Worm (Caenorhabditis elegans) whole organism, mixed stage, embryonic: Measurements from ENCODE around the gene B0336.12.

Experiments used
- M03D4.4 ChIP-seq: sonication (generic microtip); optimal IDR thresholded peaks from 2 replicates; lab custom pipeline; 2017; ENCODE audit warnings: mild to moderate bottlenecking, missing genetic modification characterization, missing compliant biosample characterization
- bed-3 ChIP-seq: fragments of 200-800 bp; sonication (Bioruptor generic); optimal IDR thresholded peaks from 3 replicates; lab custom pipeline; 2018; ENCODE audit warnings: mild to moderate bottlenecking, missing genetic modification characterization, moderate library complexity, missing compliant biosample characterization
- ceh-43 ChIP-seq: fragments of 200-800 bp; sonication (Bioruptor generic); optimal IDR thresholded peaks from 2 replicates; lab custom pipeline; 2018; ENCODE audit warnings: mild to moderate bottlenecking, missing genetic modification characterization, moderate library complexity, missing compliant biosample characterization
- ceh-83 ChIP-seq: fragments of 200-800 bp; sonication (Bioruptor generic); optimal IDR thresholded peaks from 2 replicates; lab custom pipeline; 2018; ENCODE audit warnings: mild to moderate bottlenecking, missing genetic modification characterization, missing compliant biosample characterization
- ces-1 ChIP-seq: fragments of 150-350 bp; optimal IDR thresholded peaks from 2 replicates; lab custom pipeline; 2014; ENCODE audit warnings: missing biosample characterization, missing genetic modification reagents, missing genetic modification characterization
- cnd-1 ChIP-seq: fragments of 200-800 bp; sonication (Bioruptor generic); optimal IDR thresholded peaks from 2 replicates; lab custom pipeline; 2018; ENCODE audit warnings: mild to moderate bottlenecking, missing genetic modification characterization, missing compliant biosample characterization
- drap-1 ChIP-seq: fragments of 200-800 bp; sonication (Bioruptor generic); optimal IDR thresholded peaks from 3 replicates; lab custom pipeline; 2018; ENCODE audit warnings: mild to moderate bottlenecking, missing genetic modification characterization, missing compliant biosample characterization
- elt-1 ChIP-seq: sonication (generic microtip); optimal IDR thresholded peaks from 2 replicates; lab custom pipeline; 2017; ENCODE audit warnings: missing genetic modification characterization, mild to moderate bottlenecking, missing compliant biosample characterization, antibody characterized with exemption, moderate library complexity, borderline replicate concordance; ENCODE audit not compliant: insufficient read depth
- elt-3 ChIP-seq: fragments of 150-350 bp; optimal IDR thresholded peaks from 2 replicates; lab custom pipeline; 2014; ENCODE audit warnings: missing biosample characterization, missing genetic modification characterization
- flh-1 ChIP-seq: fragments of 200-800 bp; sonication (Bioruptor generic); optimal IDR thresholded peaks from 2 replicates; lab custom pipeline; 2018; ENCODE audit warnings: mild to moderate bottlenecking, missing genetic modification characterization, moderate library complexity, missing compliant biosample characterization
- ham-2 ChIP-seq: fragments of 200-800 bp; sonication (Bioruptor generic); optimal IDR thresholded peaks from 2 replicates; lab custom pipeline; 2018; ENCODE audit warnings: mild to moderate bottlenecking, missing genetic modification characterization, missing compliant biosample characterization
- hlh-1 ChIP-seq: fragments of 150-350 bp; optimal IDR thresholded peaks from 2 replicates; lab custom pipeline; 2014; ENCODE audit warnings: missing biosample characterization, missing genetic modification reagents, missing genetic modification characterization
- lin-13 ChIP-seq: fragments of 150-350 bp; optimal IDR thresholded peaks from 2 replicates; lab custom pipeline; 2014; ENCODE audit warnings: missing biosample characterization, missing genetic modification characterization
- lsy-2 ChIP-seq: fragments of 150-350 bp; optimal IDR thresholded peaks from 2 replicates; lab custom pipeline; 2014; ENCODE audit warnings: missing biosample characterization, missing genetic modification characterization
- mab-5 ChIP-seq: fragments of 150-350 bp; optimal IDR thresholded peaks from 2 replicates; lab custom pipeline; 2014; ENCODE audit warnings: missing biosample characterization, missing genetic modification characterization
- mep-1 ChIP-seq: fragments of 150-350 bp; optimal IDR thresholded peaks from 2 replicates; lab custom pipeline; 2017; ENCODE audit warnings: missing biosample characterization, missing genetic modification reagents, missing genetic modification characterization, inconsistent platforms
- mls-2 ChIP-seq: sonication (generic microtip); optimal IDR thresholded peaks from 2 replicates; lab custom pipeline; 2016; ENCODE audit warnings: mild to moderate bottlenecking, missing genetic modification characterization, moderate library complexity, missing compliant biosample characterization
- nhr-12 ChIP-seq: fragments of 150-350 bp; optimal IDR thresholded peaks from 2 replicates; lab custom pipeline; 2014; ENCODE audit warnings: missing biosample characterization, missing genetic modification characterization
- nhr-2 ChIP-seq: fragments of 150-350 bp; optimal IDR thresholded peaks from 2 replicates; lab custom pipeline; 2014; ENCODE audit warnings: missing biosample characterization, missing genetic modification characterization
- nhr-237 ChIP-seq: fragments of 150-350 bp; optimal IDR thresholded peaks from 2 replicates; lab custom pipeline; 2014; ENCODE audit warnings: missing biosample characterization, missing genetic modification characterization
- nhr-28 ChIP-seq: fragments of 150-350 bp; optimal IDR thresholded peaks from 2 replicates; lab custom pipeline; 2014; ENCODE audit warnings: missing biosample characterization, missing genetic modification characterization
- nhr-76 ChIP-seq: sonication (generic microtip); optimal IDR thresholded peaks from 2 replicates; lab custom pipeline; 2017; ENCODE audit warnings: missing biosample characterization, missing genetic modification characterization
- sem-2 ChIP-seq: fragments of 200-800 bp; sonication (Bioruptor generic); optimal IDR thresholded peaks from 2 replicates; lab custom pipeline; 2018; ENCODE audit warnings: mild to moderate bottlenecking, missing genetic modification characterization, missing compliant biosample characterization
- snpc-4 ChIP-seq: fragments of 150-350 bp; optimal IDR thresholded peaks from 2 replicates; lab custom pipeline; 2014; ENCODE audit warnings: missing biosample characterization, missing genetic modification characterization
- tbx-8 ChIP-seq: fragments of 200-800 bp; sonication (Bioruptor generic); optimal IDR thresholded peaks from 2 replicates; lab custom pipeline; 2018; ENCODE audit warnings: mild to moderate bottlenecking, missing genetic modification characterization, moderate library complexity, missing compliant biosample characterization
- unc-120 ChIP-seq: sonication (generic microtip); optimal IDR thresholded peaks from 2 replicates; lab custom pipeline; 2017; ENCODE audit warnings: missing genetic modification characterization, missing compliant biosample characterization; ENCODE audit not compliant: poor library complexity, severe bottlenecking
- unc-39 ChIP-seq: fragments of 150-350 bp; optimal IDR thresholded peaks from 2 replicates; lab custom pipeline; 2014; ENCODE audit warnings: missing biosample characterization, missing genetic modification characterization
- unc-62 ChIP-seq: fragments of 150-350 bp; optimal IDR thresholded peaks from 2 replicates; lab custom pipeline; 2014; ENCODE audit warnings: missing biosample characterization, missing genetic modification reagents, missing genetic modification characterization
- zip-8 ChIP-seq: fragments of 150-350 bp; optimal IDR thresholded peaks from 2 replicates; lab custom pipeline; 2014; ENCODE audit warnings: missing biosample characterization, missing genetic modification characterization

The B0336.12 gene

ce11 chrIII:5710045-5710444 lies at the start of gene B0336.12:
Gene B0336.12, minus strand, starts transcription at chrIII:5710145.
- TF ChIP-seq mep-1, result no peak
- TF ChIP-seq mab-5 (tag; lab: Kevin White, UChicago), result no peak
- TF ChIP-seq nhr-76, result no peak
- TF ChIP-seq snpc-4 (tag; lab: Kevin White, UChicago), result no peak
- TF ChIP-seq flh-1, result no peak
- TF ChIP-seq hlh-1, result no peak
- no peak for TF ChIP-seq ceh-43 (GFP tag; lab: Kevin White, UChicago)
- no peak for TF ChIP-seq ham-2
- no peak for TF ChIP-seq nhr-12 (tag; lab: Kevin White, UChicago)
- no peak for TF ChIP-seq drap-1 (GFP tag; lab: Kevin White, UChicago)
- no peak for TF ChIP-seq tbx-8 (GFP tag; lab: Kevin White, UChicago)
- no peak for TF ChIP-seq nhr-28 (tag; lab: Kevin White, UChicago)
- TF ChIP-seq cnd-1 (tag; lab: Kevin White, UChicago), result no peak
- no peak for TF ChIP-seq M03D4.4 (tag; lab: Kevin White, UChicago)
- no peak for TF ChIP-seq lin-13 (tag; lab: Kevin White, UChicago)
- TF ChIP-seq ces-1 (GFP tag; lab: Kevin White, UChicago), result no peak
- TF ChIP-seq unc-39, result no peak
- TF ChIP-seq ceh-83 (GFP tag; lab: Kevin White, UChicago), result no peak
- no peak for TF ChIP-seq zip-8
- no peak for TF ChIP-seq nhr-2 (tag; lab: Kevin White, UChicago)

ce11 chrIII:5758519-5759099 lies 48.7 kb upstream of the B0336.12 start:
- TF ChIP-seq zip-8 (peak; percentile 7), nhr-2 (tag; lab: Kevin White, UChicago) (no peak)

ce11 chrIII:5757492-5758045 lies 47.6 kb upstream of the B0336.12 start:
- TF ChIP-seq ces-1 (GFP tag; lab: Kevin White, UChicago), result peak; percentile 33
- TF ChIP-seq lsy-2, result no peak
- TF ChIP-seq mls-2 (tag; lab: Kevin White, UChicago), result no peak
- TF ChIP-seq snpc-4 (tag; lab: Kevin White, UChicago), result no peak
- no peak for TF ChIP-seq bed-3 (GFP tag; lab: Kevin White, UChicago)
- no peak for TF ChIP-seq flh-1
- no peak for TF ChIP-seq unc-62

ce11 chrIII:5755204-5755603 lies 45.3 kb upstream of the B0336.12 start, which contains the start of gene ida-1:
Gene ida-1, plus strand, starts transcription at chrIII:5755539.
- peak; percentile 54 for TF ChIP-seq ces-1 (GFP tag; lab: Kevin White, UChicago)
- TF ChIP-seq lsy-2, result no peak

ce11 chrIII:5750503-5750902 lies 40.6 kb upstream of the B0336.12 start:
- TF ChIP-seq zip-8, result peak; percentile 91
- no peak for TF ChIP-seq tbx-8 (GFP tag; lab: Kevin White, UChicago)
- TF ChIP-seq lin-13 (tag; lab: Kevin White, UChicago), result no peak
- no peak for TF ChIP-seq ceh-43 (GFP tag; lab: Kevin White, UChicago)
- TF ChIP-seq unc-62, result no peak

ce11 chrIII:5748360-5748759 lies 38.4 kb upstream of the B0336.12 start:
- no peak for TF ChIP-seq sem-2 (GFP tag; lab: Kevin White, UChicago)
- no peak for TF ChIP-seq nhr-237 (tag; lab: Kevin White, UChicago)
- no peak for TF ChIP-seq ces-1 (GFP tag; lab: Kevin White, UChicago)
- TF ChIP-seq mep-1, result no peak
- no peak for TF ChIP-seq tbx-8 (GFP tag; lab: Kevin White, UChicago)
- TF ChIP-seq elt-3 (tag; lab: Kevin White, UChicago), result no peak
- TF ChIP-seq zip-8, result no peak
- TF ChIP-seq flh-1, result no peak
- TF ChIP-seq hlh-1, result no peak
- no peak for TF ChIP-seq M03D4.4 (tag; lab: Kevin White, UChicago)
- TF ChIP-seq elt-1, result no peak
- no peak for TF ChIP-seq nhr-2 (tag; lab: Kevin White, UChicago)
- TF ChIP-seq lin-13 (tag; lab: Kevin White, UChicago), result no peak
- TF ChIP-seq cnd-1 (tag; lab: Kevin White, UChicago), result no peak
- TF ChIP-seq unc-120 (tag; lab: Kevin White, UChicago), result no peak
- TF ChIP-seq lsy-2, result no peak
